Worm (Caenorhabditis elegans): Measurements from ENCODE around the gene Y43F4B.10.

Y43F4B.10 gene

DNA sequence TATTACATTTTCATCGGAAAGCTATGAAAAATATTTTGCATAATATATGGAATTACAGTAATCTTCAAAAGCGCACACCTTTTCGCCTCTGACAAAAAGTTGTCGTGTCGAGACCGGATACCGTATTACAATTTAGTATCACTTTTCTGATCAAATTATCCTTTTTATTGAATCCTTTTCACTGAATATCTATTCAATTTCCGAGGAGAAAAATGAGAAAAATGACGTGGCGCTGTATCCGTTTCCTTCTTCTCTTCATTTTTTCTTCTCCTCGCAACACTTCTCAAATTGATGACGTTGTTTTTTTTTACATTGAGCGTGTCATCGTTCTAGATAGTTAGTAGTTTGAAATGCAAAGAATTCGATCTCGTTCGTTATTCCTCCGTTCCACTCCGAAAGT is 37.1 kb downstream of the Y43F4B.10 start:
- TF ChIP-seq isw-1 (GFP tag; IDR thresholded peaks at IDR 0.05) = no peak
- no peak for TF ChIP-seq unc-98 (GFP tag; IDR thresholded peaks at IDR 0.05)
- TF ChIP-seq nhr-71 (tag; optimal IDR thresholded peaks at IDR 0.05) = peak; percentile 3
- TF ChIP-seq ceh-82 (tag; optimal IDR thresholded peaks at IDR 0.05) = no peak
- no peak for TF ChIP-seq nhr-76 (tag; optimal IDR thresholded peaks at IDR 0.05)
- no peak for TF ChIP-seq irx-1 (tag; optimal IDR thresholded peaks at IDR 0.05)
- no peak for TF ChIP-seq mdl-1 (tag; optimal IDR thresholded peaks at IDR 0.05)
- no peak for TF ChIP-seq vab-15 (tag; optimal IDR thresholded peaks at IDR 0.05)
- no peak for TF ChIP-seq fkh-10 (GFP tag; optimal IDR thresholded peaks at IDR 0.05)
- no peak for TF ChIP-seq snu-23 (GFP tag; optimal IDR thresholded peaks at IDR 0.05)
- TF ChIP-seq lin-14 (GFP tag; optimal IDR thresholded peaks at IDR 0.05) = peak; percentile 66
- TF ChIP-seq ets-5 (GFP tag; IDR thresholded peaks at IDR 0.05) = no peak
- TF ChIP-seq lsy-2 (tag; optimal IDR thresholded peaks at IDR 0.05) = peak in 1 of 2 experiments; percentile 12
- no peak for TF ChIP-seq ceh-8 (GFP tag; optimal IDR thresholded peaks at IDR 0.05)

DNA sequence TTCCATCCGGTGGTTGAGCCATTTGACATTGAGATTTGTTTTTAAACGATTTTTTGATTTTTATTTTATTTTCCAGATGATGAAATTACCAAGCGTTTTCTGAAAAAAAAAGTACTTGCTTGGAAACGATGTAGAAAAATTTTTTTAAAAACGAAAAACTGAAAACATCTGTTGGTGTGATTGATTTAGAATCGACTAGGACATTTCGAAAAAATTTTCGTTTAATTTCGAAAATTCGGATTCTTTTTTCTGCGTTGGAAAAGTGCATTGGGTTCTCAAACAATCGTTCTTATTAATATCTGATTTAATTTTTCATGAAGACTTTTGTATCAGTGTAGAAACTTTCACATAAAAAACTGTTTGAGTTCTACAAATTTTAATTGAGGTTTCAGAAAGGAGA is 45.4 kb downstream of the Y43F4B.10 start, which contains the start of gene F53A2.9:
F53A2.9 (minus strand) TSS at position 101 of the 400 bp plus-strand sequence.
- no peak for TF ChIP-seq xbp-1 (tag; optimal IDR thresholded peaks at IDR 0.05)
- TF ChIP-seq jun-1 (tag; optimal IDR thresholded peaks at IDR 0.05) = no peak
- no peak for TF ChIP-seq mef-2 (tag; optimal IDR thresholded peaks at IDR 0.05)

DNA sequence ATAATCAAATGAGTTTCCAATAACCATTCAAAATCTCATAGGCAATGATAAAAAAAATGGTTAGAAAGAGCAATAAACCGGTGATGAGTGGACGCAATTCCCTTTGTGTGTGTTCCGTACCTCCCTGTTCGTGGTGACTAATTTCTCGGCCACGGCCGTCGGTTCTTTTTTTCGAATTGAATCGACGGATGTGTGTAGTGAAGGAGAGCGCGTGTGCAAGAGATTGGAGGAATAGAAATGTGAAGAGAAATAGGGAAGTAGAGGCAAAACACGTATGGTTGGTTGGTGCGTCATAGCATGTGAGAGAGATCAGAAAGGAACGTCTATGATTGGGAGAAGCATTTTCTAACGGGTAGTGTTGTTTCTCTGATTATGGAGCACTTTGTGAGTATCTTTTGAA is 46.0 kb downstream of the Y43F4B.10 start:
- TF ChIP-seq unc-30 (tag; optimal IDR thresholded peaks at IDR 0.05) (no peak), ceh-90 (tag; optimal IDR thresholded peaks at IDR 0.05) (no peak), ceh-8 (GFP tag; optimal IDR thresholded peaks at IDR 0.05) (no peak), fkh-10 (GFP tag; optimal IDR thresholded peaks at IDR 0.05) (no peak), snpc-4 (tag; optimal IDR thresholded peaks at IDR 0.05) (no peak), nhr-77 (tag; optimal IDR thresholded peaks at IDR 0.05) (no peak), ceh-82 (tag; optimal IDR thresholded peaks at IDR 0.05) (peak in 1 of 3 experiments; percentile 69), F16B12.6 (tag; optimal IDR thresholded peaks at IDR 0.05) (peak; percentile 56), elt-3 (tag; optimal IDR thresholded peaks at IDR 0.05) (no peak), lin-35 (GFP tag; optimal IDR thresholded peaks at IDR 0.05) (peak; percentile 36 to 58), nhr-28 (tag; optimal IDR thresholded peaks at IDR 0.05) (no peak), vab-15 (tag; optimal IDR thresholded peaks at IDR 0.05) (no peak), efl-1 (optimal IDR thresholded peaks at IDR 0.05) (peak; percentile 36 to 41), efl-1 (GFP tag; optimal IDR thresholded peaks at IDR 0.05 in 1 of 2) (peak; percentile 31 to 67), nhr-237 (tag; optimal IDR thresholded peaks at IDR 0.05) (no peak), pqm-1 (tag; optimal IDR thresholded peaks at IDR 0.05) (no peak), lin-14 (GFP tag; optimal IDR thresholded peaks at IDR 0.05) (peak; percentile 98), C04F5.9 (tag; optimal IDR thresholded peaks at IDR 0.05) (no peak), jun-1 (tag; optimal IDR thresholded peaks at IDR 0.05) (peak; percentile 18), nhr-84 (tag; optimal IDR thresholded peaks at IDR 0.05) (no peak), dsc-1 (tag; optimal IDR thresholded peaks at IDR 0.05) (no peak), lin-13 (GFP tag; optimal IDR thresholded peaks at IDR 0.05) (no peak), alr-1 (tag; optimal IDR thresholded peaks at IDR 0.05; ENCODE audit: borderline replicate concordance) (no peak), lsy-2 (tag; optimal IDR thresholded peaks at IDR 0.05) (peak; percentile 17 to 63), tbx-2 (tag; optimal IDR thresholded peaks at IDR 0.05) (no peak), nhr-71 (tag; optimal IDR thresholded peaks at IDR 0.05) (peak; percentile 48), Y116A8C.19 (tag; optimal IDR thresholded peaks at IDR 0.05; ENCODE audit: borderline replicate concordance) (no peak), unc-130 (tag; optimal IDR thresholded peaks at IDR 0.05) (no peak), tlp-1 (tag; optimal IDR thresholded peaks at IDR 0.05) (no peak), irx-1 (tag; optimal IDR thresholded peaks at IDR 0.05) (no peak), ama-1 (optimal IDR thresholded peaks at IDR 0.05) (no peak), ceh-88 (GFP tag; IDR thresholded peaks at IDR 0.05) (no peak), aha-1 (tag; optimal IDR thresholded peaks at IDR 0.05) (no peak), mef-2 (tag; optimal IDR thresholded peaks at IDR 0.05) (no peak), nhr-85 (tag) (peak; percentile 59), C34B4.2 (tag; optimal IDR thresholded peaks at IDR 0.05) (no peak), lin-15B (tag; optimal IDR thresholded peaks at IDR 0.05) (peak; percentile 4), zag-1 (tag; optimal IDR thresholded peaks at IDR 0.05) (no peak), xbp-1 (tag; optimal IDR thresholded peaks at IDR 0.05) (peak; percentile 13), aly-2 (tag; optimal IDR thresholded peaks at IDR 0.05) (no peak), nhr-47 (tag; optimal IDR thresholded peaks at IDR 0.05) (peak; percentile 16), isw-1 (GFP tag; IDR thresholded peaks at IDR 0.05) (no peak), ztf-11 (tag; optimal IDR thresholded peaks at IDR 0.05) (no peak), fos-1 (tag; optimal IDR thresholded peaks at IDR 0.05) (peak; percentile 37)
